Fruit fly (Drosophila melanogaster): ENCODE results near the gene Crag.

Gene Crag

dm6 chrX:8591685-8592127, at the start of gene Crag, which contains the start of gene CG12659 (continued):
- TF ChIP-seq nmo (GFP tag; optimal IDR thresholded peaks at IDR 0.05) (peak; percentile 28), Sry-δ (GFP tag; optimal IDR thresholded peaks at IDR 0.05) (peak; percentile 86), inv (GFP tag; IDR thresholded peaks at IDR 0.05; ENCODE audit: partially characterized antibody) (peak; percentile 39; the same call in 1 of the 2 replicates), CG2120 (GFP tag; optimal IDR thresholded peaks at IDR 0.05) (peak; percentile 40), CG17612 (GFP tag; IDR thresholded peaks at IDR 0.05) (no peak), hbn (GFP tag; IDR thresholded peaks at IDR 0.05; ENCODE audit: partially characterized antibody) (peak; percentile 37; the same call in 1 of the 2 replicates), CG8924 (tag; optimal IDR thresholded peaks at IDR 0.05) (peak; percentile 40), CG11504 (tag; optimal IDR thresholded peaks at IDR 0.05) (no peak), Med (GFP tag) (peak; percentile 71), NfI (GFP tag; optimal IDR thresholded peaks at IDR 0.05) (no peak), CG8478 (optimal IDR thresholded peaks at IDR 0.05) (no peak), sna (GFP tag; IDR thresholded peaks at IDR 0.05; ENCODE audit: partially characterized antibody) (peak; percentile 50), bbx (GFP tag; IDR thresholded peaks at IDR 0.05; ENCODE audit: partially characterized antibody) (no peak), tna (GFP tag; IDR thresholded peaks at IDR 0.05; ENCODE audit: partially characterized antibody) (peak; percentile 52; the same call in 1 of the 2 replicates), hb (GFP tag; IDR thresholded peaks at IDR 0.05; ENCODE audit: partially characterized antibody) (peak; percentile 72; the same call in 2 of the 3 replicates), Doc3 (GFP tag; IDR thresholded peaks at IDR 0.05; ENCODE audit: partially characterized antibody) (peak; percentile 50; the same call in 1 of the 3 replicates), CG16813 (GFP tag; IDR thresholded peaks at IDR 0.05; ENCODE audit: partially characterized antibody) (peak; percentile 74), CoRest (tag; optimal IDR thresholded peaks at IDR 0.05) (peak; percentile 36), CG6272 (GFP tag; IDR thresholded peaks at IDR 0.05) (no peak), Fer2 (tag; optimal IDR thresholded peaks at IDR 0.05) (no peak), CG30403 (GFP tag; optimal IDR thresholded peaks at IDR 0.05) (peak; percentile 32), trem (tag; optimal IDR thresholded peaks at IDR 0.05) (peak; percentile 32), amos (GFP tag; IDR thresholded peaks at IDR 0.05; ENCODE audit: partially characterized antibody) (peak; percentile 59), BEAF-32 (GFP tag; optimal IDR thresholded peaks at IDR 0.05) (peak; percentile 74), stwl (tag; optimal IDR thresholded peaks at IDR 0.05) (peak; percentile 72), CG10267 (tag; optimal IDR thresholded peaks at IDR 0.05) (peak; percentile 21), tio (GFP tag; optimal IDR thresholded peaks at IDR 0.05) (no peak), CG2712 (tag; optimal IDR thresholded peaks at IDR 0.05) (peak; percentile 1), H2.0 (GFP tag; IDR thresholded peaks at IDR 0.05) (no peak), Ets97D (GFP tag; optimal IDR thresholded peaks at IDR 0.05) (peak; percentile 2), fd102C (GFP tag; optimal IDR thresholded peaks at IDR 0.05) (no peak), BtbVII (GFP tag; optimal IDR thresholded peaks at IDR 0.05) (no peak), CG3065 (GFP tag; optimal IDR thresholded peaks at IDR 0.05) (no peak), grau (tag; optimal IDR thresholded peaks at IDR 0.05) (peak; percentile 17), chn (GFP tag; optimal IDR thresholded peaks at IDR 0.05) (no peak), schlank (tag; optimal IDR thresholded peaks at IDR 0.05) (no peak), CG8290 (GFP tag; optimal IDR thresholded peaks at IDR 0.05) (peak; percentile 67), CG8290 (tag; optimal IDR thresholded peaks at IDR 0.05) (peak in 1 of 2 experiments; percentile 47), slou (GFP tag; optimal IDR thresholded peaks at IDR 0.05) (peak; percentile 1), so (GFP tag; IDR thresholded peaks at IDR 0.05) (no peak), CG7963 (GFP tag; IDR thresholded peaks at IDR 0.05; ENCODE audit: partially characterized antibody) (peak; percentile 55; the same call in 1 of the 3 replicates), Hmx (GFP tag; optimal IDR thresholded peaks at IDR 0.05) (no peak), Scr (GFP tag; IDR thresholded peaks at IDR 0.05; ENCODE audit: partially characterized antibody) (peak; percentile 71), zen2 (GFP tag; IDR thresholded peaks at IDR 0.05; ENCODE audit: partially characterized antibody) (peak; percentile 35; the same call in 1 of the 3 replicates), CG12391 (tag; optimal IDR thresholded peaks at IDR 0.05) (peak; percentile 26), vnd (GFP tag; IDR thresholded peaks at IDR 0.05; ENCODE audit: partially characterized antibody) (peak; percentile 69), CG30020 (tag; optimal IDR thresholded peaks at IDR 0.05) (peak; percentile 79), Nf-YC (tag; optimal IDR thresholded peaks at IDR 0.05) (peak; percentile 39), Sin3A (optimal IDR thresholded peaks at IDR 0.05) (peak; percentile 59)

Data from whole organism, embryonic.